Fruit fly (Drosophila melanogaster): ENCODE data around the gene CG13043.

dm6 chr3L:16279171-16279570 is 26.5 kb downstream of the CG13043 start, which contains the start of gene CG13050:
- no peak for TF ChIP-seq Ets98B (GFP tag; IDR thresholded peaks at IDR 0.05)
- TF ChIP-seq CG4496 (GFP tag; IDR thresholded peaks at IDR 0.05): no peak
- TF ChIP-seq CG17806 (tag; optimal IDR thresholded peaks at IDR 0.05): no peak
- TF ChIP-seq rn (GFP tag; IDR thresholded peaks at IDR 0.05): no peak
- no peak for TF ChIP-seq CG12605 (GFP tag; IDR thresholded peaks at IDR 0.05)
- no peak for TF ChIP-seq CG14655 (GFP tag; optimal IDR thresholded peaks at IDR 0.05)
- no peak for TF ChIP-seq CG34367 (tag; optimal IDR thresholded peaks at IDR 0.05)

All from whole organism, pupa.